Worm (Caenorhabditis elegans) whole organism, mixed stage, embryonic: ENCODE measurements around the gene oac-7.

ENCODE experiments used
- M03D4.4 ChIP-seq: sonication (generic microtip); optimal IDR thresholded peaks from 2 replicates; lab custom pipeline; 2017; ENCODE audit warnings: mild to moderate bottlenecking, missing genetic modification characterization, missing compliant biosample characterization
- bed-3 ChIP-seq: fragments of 200-800 bp; sonication (Bioruptor generic); optimal IDR thresholded peaks from 3 replicates; lab custom pipeline; 2018; ENCODE audit warnings: mild to moderate bottlenecking, missing genetic modification characterization, moderate library complexity, missing compliant biosample characterization
- blmp-1 ChIP-seq: fragments of 150-350 bp; optimal IDR thresholded peaks from 2 replicates; lab custom pipeline; 2014; ENCODE audit warnings: missing biosample characterization, missing genetic modification characterization
- ceh-39 ChIP-seq: fragments of 150-350 bp; optimal IDR thresholded peaks from 2 replicates; lab custom pipeline; 2014; ENCODE audit warnings: missing biosample characterization, missing genetic modification characterization
- ceh-43 ChIP-seq: fragments of 200-800 bp; sonication (Bioruptor generic); optimal IDR thresholded peaks from 2 replicates; lab custom pipeline; 2018; ENCODE audit warnings: mild to moderate bottlenecking, missing genetic modification characterization, moderate library complexity, missing compliant biosample characterization
- ceh-83 ChIP-seq: fragments of 200-800 bp; sonication (Bioruptor generic); optimal IDR thresholded peaks from 2 replicates; lab custom pipeline; 2018; ENCODE audit warnings: mild to moderate bottlenecking, missing genetic modification characterization, missing compliant biosample characterization
- ces-1 ChIP-seq: fragments of 150-350 bp; optimal IDR thresholded peaks from 2 replicates; lab custom pipeline; 2014; ENCODE audit warnings: missing biosample characterization, missing genetic modification reagents, missing genetic modification characterization
- cnd-1 ChIP-seq: fragments of 200-800 bp; sonication (Bioruptor generic); optimal IDR thresholded peaks from 2 replicates; lab custom pipeline; 2018; ENCODE audit warnings: mild to moderate bottlenecking, missing genetic modification characterization, missing compliant biosample characterization
- drap-1 ChIP-seq: fragments of 200-800 bp; sonication (Bioruptor generic); optimal IDR thresholded peaks from 3 replicates; lab custom pipeline; 2018; ENCODE audit warnings: mild to moderate bottlenecking, missing genetic modification characterization, missing compliant biosample characterization
- flh-1 ChIP-seq: fragments of 200-800 bp; sonication (Bioruptor generic); optimal IDR thresholded peaks from 2 replicates; lab custom pipeline; 2018; ENCODE audit warnings: mild to moderate bottlenecking, missing genetic modification characterization, moderate library complexity, missing compliant biosample characterization
- ham-2 ChIP-seq: fragments of 200-800 bp; sonication (Bioruptor generic); optimal IDR thresholded peaks from 2 replicates; lab custom pipeline; 2018; ENCODE audit warnings: mild to moderate bottlenecking, missing genetic modification characterization, missing compliant biosample characterization
- lin-13 ChIP-seq: fragments of 150-350 bp; optimal IDR thresholded peaks from 2 replicates; lab custom pipeline; 2014; ENCODE audit warnings: missing biosample characterization, missing genetic modification characterization
- lin-32 ChIP-seq: fragments of 200-800 bp; sonication (Bioruptor generic); optimal IDR thresholded peaks from 2 replicates; lab custom pipeline; 2018; ENCODE audit warnings: mild to moderate bottlenecking, missing genetic modification characterization, missing compliant biosample characterization
- lsy-2 ChIP-seq: fragments of 150-350 bp; optimal IDR thresholded peaks from 2 replicates; lab custom pipeline; 2014; ENCODE audit warnings: missing biosample characterization, missing genetic modification characterization
- mab-5 ChIP-seq: fragments of 150-350 bp; optimal IDR thresholded peaks from 2 replicates; lab custom pipeline; 2014; ENCODE audit warnings: missing biosample characterization, missing genetic modification characterization
- mep-1 ChIP-seq: fragments of 150-350 bp; optimal IDR thresholded peaks from 2 replicates; lab custom pipeline; 2017; ENCODE audit warnings: missing biosample characterization, missing genetic modification reagents, missing genetic modification characterization, inconsistent platforms
- mls-2 ChIP-seq: sonication (generic microtip); optimal IDR thresholded peaks from 2 replicates; lab custom pipeline; 2016; ENCODE audit warnings: mild to moderate bottlenecking, missing genetic modification characterization, moderate library complexity, missing compliant biosample characterization
- nhr-12 ChIP-seq: fragments of 150-350 bp; optimal IDR thresholded peaks from 2 replicates; lab custom pipeline; 2014; ENCODE audit warnings: missing biosample characterization, missing genetic modification characterization
- nhr-2 ChIP-seq: fragments of 150-350 bp; optimal IDR thresholded peaks from 2 replicates; lab custom pipeline; 2014; ENCODE audit warnings: missing biosample characterization, missing genetic modification characterization
- nhr-237 ChIP-seq: fragments of 150-350 bp; optimal IDR thresholded peaks from 2 replicates; lab custom pipeline; 2014; ENCODE audit warnings: missing biosample characterization, missing genetic modification characterization
- nhr-28 ChIP-seq: fragments of 150-350 bp; optimal IDR thresholded peaks from 2 replicates; lab custom pipeline; 2014; ENCODE audit warnings: missing biosample characterization, missing genetic modification characterization
- nhr-76 ChIP-seq: sonication (generic microtip); optimal IDR thresholded peaks from 2 replicates; lab custom pipeline; 2017; ENCODE audit warnings: missing biosample characterization, missing genetic modification characterization
- pha-4 ChIP-seq: fragments of 150-350 bp; optimal IDR thresholded peaks from 2 replicates; lab custom pipeline; 2018; ENCODE audit warnings: missing biosample characterization, missing genetic modification reagents, missing genetic modification characterization
- sem-2 ChIP-seq: fragments of 200-800 bp; sonication (Bioruptor generic); optimal IDR thresholded peaks from 2 replicates; lab custom pipeline; 2018; ENCODE audit warnings: mild to moderate bottlenecking, missing genetic modification characterization, missing compliant biosample characterization
- snpc-4 ChIP-seq: fragments of 150-350 bp; optimal IDR thresholded peaks from 2 replicates; lab custom pipeline; 2014; ENCODE audit warnings: missing biosample characterization, missing genetic modification characterization
- sptf-1 ChIP-seq: sonication (generic microtip); optimal IDR thresholded peaks from 2 replicates; lab custom pipeline; 2017; ENCODE audit warnings: mild to moderate bottlenecking, missing genetic modification characterization, moderate library complexity, missing compliant biosample characterization
- unc-120 ChIP-seq: sonication (generic microtip); optimal IDR thresholded peaks from 2 replicates; lab custom pipeline; 2017; ENCODE audit warnings: missing genetic modification characterization, missing compliant biosample characterization; ENCODE audit not compliant: poor library complexity, severe bottlenecking
- unc-39 ChIP-seq: fragments of 150-350 bp; optimal IDR thresholded peaks from 2 replicates; lab custom pipeline; 2014; ENCODE audit warnings: missing biosample characterization, missing genetic modification characterization
- unc-62 ChIP-seq: fragments of 150-350 bp; optimal IDR thresholded peaks from 2 replicates; lab custom pipeline; 2014; ENCODE audit warnings: missing biosample characterization, missing genetic modification reagents, missing genetic modification characterization
- zip-8 ChIP-seq: fragments of 150-350 bp; optimal IDR thresholded peaks from 2 replicates; lab custom pipeline; 2014; ENCODE audit warnings: missing biosample characterization, missing genetic modification characterization
- ztf-11 ChIP-seq: fragments of 150-350 bp; optimal IDR thresholded peaks from 2 replicates; lab custom pipeline; 2014; ENCODE audit warnings: missing biosample characterization, missing genetic modification characterization

Gene oac-7

DNA sequence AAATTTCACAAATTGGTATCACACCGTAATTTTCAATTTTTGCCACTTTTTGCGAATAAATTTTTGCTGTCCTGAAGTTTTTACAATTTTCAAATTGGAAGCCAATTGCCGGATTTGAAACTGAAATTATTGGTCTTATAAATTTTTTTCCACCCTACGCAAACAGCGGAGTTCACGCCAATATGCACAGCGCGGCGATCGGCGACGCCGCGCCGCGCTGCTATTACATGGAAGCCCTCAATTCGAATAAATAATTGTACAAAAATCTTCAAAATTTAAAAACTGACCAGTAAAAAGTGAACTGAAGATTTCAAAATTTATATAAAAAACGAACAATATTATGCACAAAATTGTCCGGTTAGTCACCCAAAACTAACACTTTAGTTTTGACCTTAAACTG, 9.8 kb upstream of the oac-7 start:
- TF ChIP-seq ceh-43, result no peak
- TF ChIP-seq nhr-28 (tag; lab: Kevin White, UChicago), result no peak
- no peak for TF ChIP-seq blmp-1 (tag; lab: Kevin White, UChicago)
- TF ChIP-seq nhr-12 (tag; lab: Kevin White, UChicago), result no peak
- TF ChIP-seq nhr-237 (tag; lab: Kevin White, UChicago), result no peak
- TF ChIP-seq mep-1, result no peak
- no peak for TF ChIP-seq mls-2

DNA sequence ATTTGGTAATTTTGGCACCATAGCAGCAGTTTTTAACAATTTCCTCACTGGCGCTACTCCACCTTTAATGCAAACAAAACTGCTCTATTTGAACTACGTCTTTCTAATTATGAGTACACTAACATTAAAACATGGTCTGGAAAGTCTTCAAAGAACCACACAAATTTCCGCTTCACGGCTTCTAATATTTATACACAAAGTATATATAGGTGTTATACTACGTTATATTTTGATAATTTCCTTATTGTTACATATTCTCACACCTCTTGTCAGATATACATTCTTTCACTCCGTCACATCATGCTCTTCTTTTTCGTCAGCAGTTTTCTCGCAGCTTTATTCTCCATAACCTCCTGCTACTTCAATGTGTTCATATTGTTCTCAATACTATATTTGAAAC, 9.3 kb upstream of the oac-7 start, which contains the start of gene srbc-82:
Gene srbc-82 (plus strand): TSS at position 301 of the 400 bp plus-strand sequence.
- TF ChIP-seq nhr-12 (tag; lab: Kevin White, UChicago) (no peak), sptf-1 (tag; lab: Kevin White, UChicago) (no peak), unc-120 (no peak), nhr-76 (tag; lab: Kevin White, UChicago) (no peak), snpc-4 (tag; lab: Kevin White, UChicago) (no peak), pha-4 (tag; lab: Kevin White, UChicago) (no peak), ham-2 (GFP tag; lab: Kevin White, UChicago) (no peak), nhr-2 (tag; lab: Kevin White, UChicago) (no peak), nhr-28 (tag; lab: Kevin White, UChicago) (no peak), blmp-1 (tag; lab: Kevin White, UChicago) (no peak), unc-62 (GFP tag; lab: Kevin White, UChicago) (no peak)

DNA sequence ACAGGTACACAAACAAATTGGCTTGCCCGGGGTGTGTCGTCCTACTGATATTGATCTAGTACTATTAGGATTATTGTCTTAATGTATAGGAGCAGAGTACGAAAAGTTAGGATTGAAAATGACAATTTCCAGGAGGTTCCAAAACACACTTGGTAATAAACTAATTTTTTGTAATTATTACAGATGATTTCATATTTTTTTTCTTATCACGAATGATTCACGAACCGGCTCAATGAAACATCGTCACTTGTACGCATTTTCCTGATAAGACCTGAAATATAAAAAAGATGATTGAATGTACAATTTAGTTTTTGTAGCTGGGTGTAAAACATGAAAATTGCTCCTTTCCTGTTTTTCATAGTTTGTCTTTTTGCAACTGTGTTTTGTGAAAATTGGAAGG, 7.2 kb upstream of the oac-7 start, which contains the start of the genes C31A11.13 and oac-6:
Gene C31A11.13 (minus strand): TSS at position 113 of the 400 bp plus-strand sequence.
Gene oac-6 (plus strand): TSS at position 279 of the 400 bp plus-strand sequence.
- TF ChIP-seq bed-3 (GFP tag; lab: Kevin White, UChicago) (no peak), ceh-83 (no peak), mab-5 (tag; lab: Kevin White, UChicago) (no peak), lin-13 (tag; lab: Kevin White, UChicago) (no peak), mep-1 (no peak), zip-8 (no peak), ham-2 (GFP tag; lab: Kevin White, UChicago) (no peak), cnd-1 (tag; lab: Kevin White, UChicago) (no peak), ceh-43 (no peak), M03D4.4 (no peak), nhr-237 (tag; lab: Kevin White, UChicago) (no peak), unc-120 (no peak)
- TF ChIP-seq, all 35 proteins: peak for 0

DNA sequence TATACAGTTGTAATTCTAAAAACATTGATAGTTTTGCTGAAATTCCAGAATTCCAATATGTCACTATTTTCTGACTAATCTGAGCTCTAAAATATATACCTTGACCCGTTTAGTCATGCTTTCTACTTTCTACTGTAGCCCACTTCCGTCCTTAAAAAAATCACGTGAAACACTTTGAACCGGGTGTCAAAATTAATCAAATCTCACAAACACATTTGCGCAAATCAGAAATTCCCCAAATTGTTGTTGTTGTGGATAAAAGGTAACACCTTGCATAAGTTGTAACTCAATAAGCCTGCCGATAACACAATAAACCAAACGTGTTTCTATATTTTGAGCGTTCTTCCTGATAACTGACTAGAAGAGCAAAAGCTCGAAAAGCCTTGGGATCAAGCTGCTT, 2.4 kb upstream of the oac-7 start, which contains the start of gene srxa-7:
Gene srxa-7 (plus strand): TSS at position 301 of the 400 bp plus-strand sequence.
- TF ChIP-seq blmp-1 (tag; lab: Kevin White, UChicago) (no peak), pha-4 (tag; lab: Kevin White, UChicago) (no peak), lsy-2 (tag; lab: Kevin White, UChicago) (no peak), flh-1 (no peak), nhr-28 (tag; lab: Kevin White, UChicago) (no peak), ham-2 (GFP tag; lab: Kevin White, UChicago) (no peak), sem-2 (GFP tag; lab: Kevin White, UChicago) (no peak)

DNA sequence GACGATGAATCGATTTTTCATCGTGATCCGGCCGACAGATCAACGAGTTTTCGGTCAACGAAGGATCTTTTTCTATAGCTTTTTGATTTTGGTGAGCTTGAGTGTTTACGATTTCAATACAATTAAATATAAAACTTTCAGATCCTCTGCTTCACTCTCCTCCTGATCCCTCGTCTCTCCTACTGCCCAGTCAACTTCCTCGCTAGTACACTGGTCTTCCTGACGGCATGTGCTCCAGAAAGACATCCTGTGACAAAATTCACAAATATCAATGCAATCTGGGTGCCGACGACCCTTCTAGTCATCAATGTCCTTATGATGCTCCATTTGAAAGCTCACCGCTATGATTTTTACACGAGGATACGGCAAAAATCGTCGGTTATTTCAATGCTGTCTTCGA, 1.3 kb upstream of the oac-7 start:
- TF ChIP-seq zip-8, result no peak
- TF ChIP-seq unc-39, result no peak
- no peak for TF ChIP-seq nhr-76 (tag; lab: Kevin White, UChicago)
- TF ChIP-seq sptf-1 (tag; lab: Kevin White, UChicago), result no peak
- no peak for TF ChIP-seq unc-62 (GFP tag; lab: Kevin White, UChicago)
- TF ChIP-seq ztf-11, result no peak
- TF ChIP-seq mab-5 (tag; lab: Kevin White, UChicago), result no peak
- TF ChIP-seq nhr-12 (tag; lab: Kevin White, UChicago), result no peak

DNA sequence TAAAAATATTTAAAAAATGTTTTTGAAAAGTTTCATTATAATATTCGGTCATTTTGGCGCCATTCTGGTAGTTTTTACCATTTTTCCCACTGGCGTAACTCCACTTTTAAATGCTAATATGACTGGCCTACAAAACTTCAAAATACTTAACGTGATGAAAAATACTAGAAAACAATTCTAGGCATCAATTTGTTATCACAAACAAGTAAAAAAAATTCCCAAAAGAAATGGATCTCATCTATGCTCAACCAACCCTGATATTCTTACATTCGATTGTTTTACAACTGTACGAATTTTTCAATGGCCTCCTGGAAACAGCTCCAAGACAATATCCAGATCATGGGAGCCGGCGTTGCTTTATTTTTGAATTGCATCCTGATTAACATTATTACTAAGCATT, 5.4 kb downstream of the oac-7 start, which contains the start of gene str-214:
Gene str-214 (plus strand): TSS at position 301 of the 400 bp plus-strand sequence.
- TF ChIP-seq pha-4 (tag; lab: Kevin White, UChicago) (no peak), nhr-2 (tag; lab: Kevin White, UChicago) (no peak), nhr-237 (tag; lab: Kevin White, UChicago) (no peak), unc-120 (no peak), blmp-1 (tag; lab: Kevin White, UChicago) (no peak), unc-62 (GFP tag; lab: Kevin White, UChicago) (no peak), ces-1 (GFP tag; lab: Kevin White, UChicago) (no peak), snpc-4 (tag; lab: Kevin White, UChicago) (no peak), mab-5 (tag; lab: Kevin White, UChicago) (no peak), ceh-39 (no peak), cnd-1 (tag; lab: Kevin White, UChicago) (no peak), drap-1 (no peak), M03D4.4 (no peak), mep-1 (no peak), lin-32 (GFP tag; lab: Kevin White, UChicago) (no peak), nhr-76 (tag; lab: Kevin White, UChicago) (no peak)
